ENCODE assay signal across 1 worm cellular context in the genomic region with DNA sequence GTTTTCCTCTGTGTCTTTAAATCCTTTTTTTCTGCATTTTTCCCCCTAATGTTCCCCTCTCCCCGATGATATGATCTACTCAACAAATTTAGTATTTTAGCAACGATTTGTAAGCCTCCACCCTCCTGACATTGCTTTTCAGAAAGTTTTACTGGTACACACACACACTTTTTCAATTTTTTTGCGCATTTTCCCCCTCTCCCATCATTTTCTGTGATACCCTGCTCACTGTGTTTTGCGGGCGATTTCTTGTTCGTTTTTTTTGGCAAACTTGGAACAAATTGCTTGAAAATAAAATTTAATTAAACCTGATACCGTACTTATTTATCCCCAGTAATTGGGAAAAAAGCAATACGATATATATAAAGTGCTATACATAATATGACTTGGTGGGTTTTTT.
TF ChIP-seq lines count a peak whose summit lies in the region.

No protein-coding gene starts in this region.

TF ChIP-seq in whole organism, young adult, 124 proteins besides CTCF, POLR2A, EP300 and RAD21 (continued from another document):
- TF ChIP-seq akir-1 (GFP tag; optimal IDR thresholded peaks at IDR 0.05; lab: Kevin White, UChicago): no peak
